Fruit fly (Drosophila melanogaster) whole organism, wandering third instar larva: ENCODE results near the gene AcCoAS.
A peak's percentile ranks its signal among the peaks of the same experiment; 100 is the strongest.

ENCODE experiments used
- Sp1 ChIP-seq: fragments of 200-800 bp; sonication (Bioruptor generic); optimal IDR thresholded peaks from 3 replicates; lab custom pipeline; 2019; ENCODE audit warnings: missing biosample characterization, mild to moderate bottlenecking, missing genetic modification characterization, moderate library complexity
- pan ChIP-seq: fragments of >200 bp; optimal IDR thresholded peaks from 2 replicates; lab custom pipeline; 2017

DNA sequence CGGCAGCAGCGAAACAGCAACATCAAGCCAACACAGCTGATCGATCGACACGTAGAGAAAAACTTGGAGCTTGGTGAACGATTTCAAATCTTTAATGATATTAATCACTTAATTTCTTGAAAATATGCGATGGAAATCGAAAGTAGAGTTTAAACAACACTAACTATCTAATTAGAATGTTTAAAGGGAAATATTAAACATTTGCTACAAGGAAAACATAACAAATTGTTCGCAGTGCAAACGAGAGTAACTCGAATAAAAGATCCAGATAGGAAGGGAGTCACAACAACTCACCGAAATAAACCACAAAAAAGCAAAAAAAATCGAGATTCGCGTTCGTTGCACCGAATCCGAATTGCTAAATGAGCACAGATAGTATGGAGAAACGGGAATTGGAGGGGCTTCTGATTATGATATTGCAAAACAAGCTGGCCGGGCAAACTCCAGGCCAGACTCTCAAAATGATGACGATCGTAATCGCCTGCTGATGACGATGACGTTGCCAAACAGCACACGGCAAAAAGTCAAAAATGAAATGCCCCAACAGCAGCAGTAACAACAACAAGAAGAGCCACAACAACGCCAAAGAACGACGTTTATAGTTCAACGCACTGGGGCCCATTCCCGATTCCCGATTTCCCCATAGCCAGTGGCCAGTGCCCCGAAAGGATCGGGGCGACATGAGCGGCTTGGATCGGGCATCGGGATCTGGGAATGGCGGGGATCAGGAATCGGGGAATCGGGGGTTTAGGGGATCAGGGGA is 26.1 kb downstream of the AcCoAS start:
- TF ChIP-seq pan (lab: Kevin White, UChicago) (no peak), Sp1 (peak; percentile 99)
